Fruit fly (Drosophila melanogaster) whole organism, embryonic: Measurements from ENCODE around the gene mRpL10.
A peak's percentile ranks its signal among the peaks of the same experiment; 100 is the strongest.

Experiments used
- ATbp ChIP-seq: fragments of 200-800 bp; sonication (Bioruptor generic); optimal IDR thresholded peaks from 2 replicates; lab custom pipeline; 2017; ENCODE audit warnings: missing biosample characterization, mild to moderate bottlenecking, missing genetic modification characterization, missing genetic modification reagents
- Ada2b ChIP-seq: fragments of 200-800 bp; sonication (Bioruptor generic); IDR thresholded peaks from 2 replicates; pipeline ENCODE4 v1.3.6; 2022; ENCODE audit warnings: missing biosample characterization, missing genetic modification characterization
- Adf1 ChIP-seq: fragments of 200-800 bp; sonication (Bioruptor generic); IDR thresholded peaks from 2 replicates; pipeline ENCODE4 v1.3.6; 2022; ENCODE audit warnings: missing biosample characterization, missing genetic modification characterization
- CG10366 ChIP-seq: fragments of 200-800 bp; sonication (Bioruptor generic); IDR thresholded peaks from 2 replicates; pipeline ENCODE4 v1.3.6; 2022; ENCODE audit warnings: missing biosample characterization, missing genetic modification characterization
- CG11085 ChIP-seq: fragments of 200-800 bp; sonication (Bioruptor generic); IDR thresholded peaks from 2 replicates; pipeline ENCODE4 v1.3.6; 2022; ENCODE audit warnings: missing biosample characterization, missing genetic modification characterization
- CG11398 ChIP-seq: fragments of 200-800 bp; sonication (Bioruptor generic); optimal IDR thresholded peaks from 2 replicates; lab custom pipeline; 2016; ENCODE audit warnings: missing biosample characterization, missing genetic modification characterization
- CG12104 ChIP-seq: fragments of 200-800 bp; sonication (Bioruptor generic); optimal IDR thresholded peaks from 3 replicates; lab custom pipeline; 2016; ENCODE audit warnings: missing biosample characterization, missing genetic modification characterization
- CG12219 ChIP-seq: fragments of 200-800 bp; sonication (Bioruptor generic); optimal IDR thresholded peaks from 3 replicates; lab custom pipeline; 2018; ENCODE audit warnings: missing biosample characterization, mild to moderate bottlenecking, missing genetic modification characterization
- CG12391 ChIP-seq: fragments of 200-800 bp; sonication (Bioruptor generic); optimal IDR thresholded peaks from 3 replicates; lab custom pipeline; 2018; ENCODE audit warnings: missing biosample characterization, mild to moderate bottlenecking, missing genetic modification characterization, moderate library complexity
- CG12744 ChIP-seq: fragments of 200-800 bp; sonication (Bioruptor generic); optimal IDR thresholded peaks from 2 replicates; lab custom pipeline; 2016; ENCODE audit warnings: missing biosample characterization, missing genetic modification characterization
- CG12942 ChIP-seq: fragments of 200-800 bp; sonication (Bioruptor generic); optimal IDR thresholded peaks from 3 replicates; lab custom pipeline; 2016; ENCODE audit warnings: missing biosample characterization, missing genetic modification characterization
- CG15514 ChIP-seq: fragments of 200-800 bp; sonication (Bioruptor generic); optimal IDR thresholded peaks from 3 replicates; lab custom pipeline; 2017; ENCODE audit warnings: missing biosample characterization, missing genetic modification characterization, mild to moderate bottlenecking, moderate library complexity, missing genetic modification reagents
- CG17829 ChIP-seq: fragments of 200-800 bp; optimal IDR thresholded peaks from 2 replicates; lab custom pipeline; 2019; ENCODE audit warnings: missing biosample characterization, mild to moderate bottlenecking, missing genetic modification characterization, moderate library complexity
- CG2120 ChIP-seq: fragments of 200-800 bp; sonication (Bioruptor generic); optimal IDR thresholded peaks from 3 replicates; lab custom pipeline; 2016; ENCODE audit warnings: missing biosample characterization, missing genetic modification characterization
- CG3065 ChIP-seq: fragments of 200-800 bp; sonication (Bioruptor generic); optimal IDR thresholded peaks from 2 replicates; lab custom pipeline; 2016; ENCODE audit warnings: missing biosample characterization, missing genetic modification characterization
- CG33213 ChIP-seq: fragments of 200-800 bp; sonication (Bioruptor generic); optimal IDR thresholded peaks from 3 replicates; lab custom pipeline; 2016; ENCODE audit warnings: missing biosample characterization, missing genetic modification characterization
- CG3995 ChIP-seq: fragments of 200-800 bp; sonication (Bioruptor generic); optimal IDR thresholded peaks from 3 replicates; lab custom pipeline; 2016; ENCODE audit warnings: missing biosample characterization, missing genetic modification characterization
- CG4404 ChIP-seq: fragments of 200-800 bp; sonication (Bioruptor generic); IDR thresholded peaks from 2 replicates; pipeline ENCODE4 v1.3.6; 2022; ENCODE audit warnings: missing biosample characterization, missing genetic modification characterization
- CG6654 ChIP-seq: fragments of 200-800 bp; sonication (Bioruptor generic); optimal IDR thresholded peaks from 2 replicates; lab custom pipeline; 2017; ENCODE audit warnings: missing biosample characterization, mild to moderate bottlenecking, missing genetic modification characterization
- CG7271 ChIP-seq: fragments of 200-800 bp; sonication (Bioruptor generic); optimal IDR thresholded peaks from 2 replicates; lab custom pipeline; 2018; ENCODE audit warnings: missing biosample characterization, mild to moderate bottlenecking, missing genetic modification characterization, moderate library complexity
- CG9215 ChIP-seq: fragments of 200-800 bp; sonication (Bioruptor generic); IDR thresholded peaks from 2 replicates; pipeline ENCODE4 v1.3.6; 2022; ENCODE audit warnings: missing biosample characterization, missing genetic modification characterization
- CG9797 ChIP-seq: fragments of 200-800 bp; sonication (Bioruptor generic); optimal IDR thresholded peaks from 3 replicates; lab custom pipeline; 2018; ENCODE audit warnings: missing biosample characterization, mild to moderate bottlenecking, missing genetic modification characterization
- CoRest ChIP-seq: fragments of 200-800 bp; sonication (Bioruptor generic); optimal IDR thresholded peaks from 3 replicates; lab custom pipeline; 2018; ENCODE audit warnings: missing biosample characterization, mild to moderate bottlenecking, missing genetic modification characterization, moderate library complexity
- Doc2 ChIP-seq: fragments of 200-800 bp; sonication (Bioruptor generic); IDR thresholded peaks from 2 replicates; pipeline ENCODE4 v1.3.6; 2022; ENCODE audit warnings: missing biosample characterization, missing genetic modification characterization
- Dp ChIP-seq: fragments of 200-800 bp; sonication (Bioruptor generic); optimal IDR thresholded peaks from 2 replicates; lab custom pipeline; 2018; ENCODE audit warnings: missing biosample characterization, mild to moderate bottlenecking, missing genetic modification characterization, moderate library complexity
- Elba2 ChIP-seq: fragments of 200-800 bp; sonication (Bioruptor generic); optimal IDR thresholded peaks from 3 replicates; lab custom pipeline; 2016; ENCODE audit warnings: missing biosample characterization, missing genetic modification characterization
- H2.0 ChIP-seq: fragments of 200-800 bp; sonication (Bioruptor generic); IDR thresholded peaks from 2 replicates; pipeline ENCODE4 v1.3.6; 2022; ENCODE audit warnings: missing biosample characterization, missing genetic modification characterization
- Sry-β ChIP-seq: fragments of 200-800 bp; sonication (Bioruptor generic); optimal IDR thresholded peaks from 2 replicates; lab custom pipeline; 2018; ENCODE audit warnings: missing biosample characterization, mild to moderate bottlenecking, missing genetic modification characterization, moderate library complexity
- Ssrp ChIP-seq: fragments of 200-800 bp; sonication (Bioruptor generic); optimal IDR thresholded peaks from 2 replicates; lab custom pipeline; 2018; ENCODE audit warnings: missing biosample characterization, mild to moderate bottlenecking, missing genetic modification characterization, moderate library complexity
- TFAM ChIP-seq: fragments of 200-800 bp; sonication (Bioruptor generic); optimal IDR thresholded peaks from 2 replicates; lab custom pipeline; 2017; ENCODE audit warnings: missing biosample characterization, missing genetic modification characterization, inconsistent platforms
- ab ChIP-seq: fragments of 200-800 bp; sonication (Bioruptor generic); optimal IDR thresholded peaks from 2 replicates; lab custom pipeline; 2016; ENCODE audit warnings: missing biosample characterization, missing genetic modification characterization
- ash1 ChIP-seq: fragments of 200-800 bp; sonication (Bioruptor generic); optimal IDR thresholded peaks from 2 replicates; lab custom pipeline; 2018; ENCODE audit warnings: missing biosample characterization, mild to moderate bottlenecking, missing genetic modification characterization
- bab2 ChIP-seq: fragments of 200-800 bp; sonication (Bioruptor generic); optimal IDR thresholded peaks from 2 replicates; lab custom pipeline; 2016; ENCODE audit warnings: missing biosample characterization, missing genetic modification characterization
- br ChIP-seq: fragments of >200 bp; optimal IDR thresholded peaks from 2 replicates; lab custom pipeline; 2017
- chm ChIP-seq: fragments of 200-800 bp; sonication (Bioruptor generic); IDR thresholded peaks from 2 replicates; pipeline ENCODE4 v1.3.6; 2022; ENCODE audit warnings: missing biosample characterization, missing genetic modification characterization
- crp ChIP-seq, 2 experiments: fragments of 200-800 bp; sonication (Bioruptor generic); optimal IDR thresholded peaks; 2 replicates in 1 of 2; 3 replicates in 1 of 2; lab custom pipeline; 2017; ENCODE audit warnings: missing biosample characterization in 2 of 2, missing genetic modification characterization in 2 of 2, mild to moderate bottlenecking in 1 of 2, moderate library complexity in 1 of 2
- cwo ChIP-seq: fragments of 200-800 bp; sonication (Bioruptor generic); optimal IDR thresholded peaks from 3 replicates; lab custom pipeline; 2017; ENCODE audit warnings: missing biosample characterization, missing genetic modification characterization, mild to moderate bottlenecking, moderate library complexity, missing genetic modification reagents
- gsb-n ChIP-seq: fragments of 200-800 bp; sonication (Bioruptor generic); optimal IDR thresholded peaks from 3 replicates; lab custom pipeline; 2018; ENCODE audit warnings: missing biosample characterization, mild to moderate bottlenecking, missing genetic modification characterization
- hb ChIP-seq: fragments of 200-800 bp; sonication (Bioruptor generic); IDR thresholded peaks from 3 replicates; pipeline ENCODE4 v1.3.6; 2022; ENCODE audit warnings: missing biosample characterization, missing genetic modification characterization; ENCODE audit not compliant: partially characterized antibody
- lbe ChIP-seq: fragments of 200-800 bp; sonication (Bioruptor generic); optimal IDR thresholded peaks from 2 replicates; lab custom pipeline; 2016; ENCODE audit warnings: missing biosample characterization, mild to moderate bottlenecking, missing genetic modification characterization
- peb ChIP-seq: fragments of 200-800 bp; sonication (Bioruptor generic); IDR thresholded peaks from 2 replicates; pipeline ENCODE4 v1.3.6; 2022; ENCODE audit warnings: missing biosample characterization, missing genetic modification characterization
- repo ChIP-seq: fragments of 200-800 bp; sonication (Bioruptor generic); optimal IDR thresholded peaks from 2 replicates; lab custom pipeline; 2016; ENCODE audit warnings: missing biosample characterization, missing genetic modification characterization
- rib ChIP-seq: fragments of 200-800 bp; sonication (Bioruptor generic); IDR thresholded peaks from 2 replicates; pipeline ENCODE4 v1.3.6; 2022; ENCODE audit warnings: missing biosample characterization, missing genetic modification characterization
- run ChIP-seq: fragments of 200-800 bp; sonication (Bioruptor generic); optimal IDR thresholded peaks from 3 replicates; lab custom pipeline; 2018; ENCODE audit warnings: missing biosample characterization, mild to moderate bottlenecking, missing genetic modification characterization
- sens-2 ChIP-seq: fragments of 200-800 bp; sonication (Bioruptor generic); IDR thresholded peaks from 2 replicates; pipeline ENCODE4 v1.3.6; 2022; ENCODE audit warnings: missing biosample characterization, missing genetic modification characterization
- ssp ChIP-seq: fragments of 200-800 bp; sonication (Bioruptor generic); IDR thresholded peaks from 2 replicates; pipeline ENCODE4 v1.3.6; 2022; ENCODE audit warnings: missing biosample characterization, missing genetic modification characterization
- tap ChIP-seq: fragments of 200-800 bp; optimal IDR thresholded peaks from 3 replicates; lab custom pipeline; 2019; ENCODE audit warnings: missing biosample characterization, mild to moderate bottlenecking, missing genetic modification characterization, moderate library complexity
- toy ChIP-seq: fragments of 200-800 bp; sonication (Bioruptor generic); IDR thresholded peaks from 2 replicates; pipeline ENCODE4 v1.3.6; 2022; ENCODE audit warnings: missing biosample characterization, missing genetic modification characterization
- vvl ChIP-seq: fragments of 200-800 bp; sonication (Bioruptor generic); IDR thresholded peaks from 2 replicates; pipeline ENCODE4 v1.3.6; 2022; ENCODE audit warnings: missing biosample characterization, missing genetic modification characterization
- wdn ChIP-seq: fragments of 200-800 bp; sonication (Bioruptor generic); IDR thresholded peaks from 2 replicates; pipeline ENCODE4 v1.3.6; 2022; ENCODE audit warnings: missing biosample characterization, missing genetic modification characterization
- wek ChIP-seq: fragments of 200-800 bp; sonication (Bioruptor generic); optimal IDR thresholded peaks from 3 replicates; lab custom pipeline; 2018; ENCODE audit warnings: missing biosample characterization, mild to moderate bottlenecking, missing genetic modification characterization, moderate library complexity

The mRpL10 gene

DNA sequence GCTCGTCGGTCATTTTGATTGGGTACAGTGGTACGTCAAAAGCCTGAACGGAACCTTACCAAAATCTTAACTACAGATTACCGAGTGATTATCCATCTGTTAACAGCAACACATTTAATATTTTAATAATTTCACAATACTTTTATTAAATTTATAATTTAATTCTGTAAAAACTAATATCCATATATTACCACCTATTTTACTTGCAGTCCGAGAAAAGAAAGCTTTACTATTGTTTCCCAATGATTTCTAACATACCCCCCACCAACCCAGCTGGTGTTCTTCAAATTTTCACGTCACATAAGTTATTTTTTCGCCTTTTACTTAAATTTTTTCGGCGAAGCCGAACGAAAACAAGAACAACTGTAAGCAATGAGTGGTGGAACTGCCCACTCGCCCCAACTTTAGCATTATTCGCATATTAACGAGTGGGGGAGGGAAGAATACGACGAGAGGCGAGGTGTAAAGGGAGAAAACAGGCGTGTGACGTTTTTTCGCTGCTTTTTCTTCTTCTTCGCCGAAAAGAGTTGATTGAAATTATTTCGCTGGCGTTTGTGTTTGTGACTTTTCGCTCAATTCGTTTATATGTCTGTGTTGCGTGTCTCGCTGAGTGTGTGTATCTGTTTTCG is 44.4 kb downstream of the mRpL10 start (continued):
- TF ChIP-seq CG11085 (GFP tag; lab: Robert Waterston, UW): no peak
- peak; percentile 54 for TF ChIP-seq CG17829
- TF ChIP-seq CG6654 (GFP tag; lab: Kevin White, UChicago): peak; percentile 39
- TF ChIP-seq toy (GFP tag; lab: Robert Waterston, UW): no peak
- no peak for TF ChIP-seq ssp
- TF ChIP-seq cwo: peak; percentile 85
- TF ChIP-seq Doc2 (GFP tag; lab: Robert Waterston, UW): no peak
- TF ChIP-seq peb (GFP tag; lab: Robert Waterston, UW): no peak
- no peak for TF ChIP-seq repo (GFP tag; lab: Kevin White, UChicago)
- TF ChIP-seq CG9797 (GFP tag; lab: Kevin White, UChicago): no peak
- TF ChIP-seq CG11398 (GFP tag; lab: Kevin White, UChicago): no peak
- peak; percentile 60 for TF ChIP-seq CG12391
- TF ChIP-seq vvl (GFP tag; lab: Robert Waterston, UW): peak; percentile 42; the same call in 1 of the 2 replicates
- peak; percentile 80 for TF ChIP-seq Adf1 (GFP tag; lab: Robert Waterston, UW)
- TF ChIP-seq CG9215: peak; percentile 61; the same call in 1 of the 2 replicates
- TF ChIP-seq run (tag; lab: Kevin White, UChicago): no peak
- TF ChIP-seq bab2: no peak
- TF ChIP-seq Dp (GFP tag; lab: Kevin White, UChicago): no peak
- peak; percentile 43; the same call in 1 of the 2 replicates for TF ChIP-seq wdn
- no peak for TF ChIP-seq wek (GFP tag; lab: Kevin White, UChicago)
- no peak for TF ChIP-seq chm (GFP tag; lab: Robert Waterston, UW)
- peak; percentile 49 for TF ChIP-seq tap (tag; lab: Kevin White, UChicago)
- TF ChIP-seq crp (GFP tag; optimal IDR thresholded peaks at IDR 0.05; lab: Kevin White, UChicago): no peak
- TF ChIP-seq ab (GFP tag; lab: Kevin White, UChicago): no peak
- peak; percentile 66 for TF ChIP-seq CG2120 (GFP tag; lab: Kevin White, UChicago)
- no peak for TF ChIP-seq sens-2 (GFP tag; lab: Robert Waterston, UW)
- TF ChIP-seq CG12104 (GFP tag; lab: Kevin White, UChicago): peak; percentile 0
- peak; percentile 9 for TF ChIP-seq CG12219 (GFP tag; lab: Kevin White, UChicago)
- TF ChIP-seq CG3995 (GFP tag; lab: Kevin White, UChicago): no peak
- TF ChIP-seq CG33213 (GFP tag; lab: Kevin White, UChicago): no peak
- no peak for TF ChIP-seq Elba2
- no peak for TF ChIP-seq CG12744 (GFP tag; lab: Kevin White, UChicago)
- no peak for TF ChIP-seq br
- peak; percentile 26; the same call in 1 of the 2 replicates for TF ChIP-seq CG10366 (GFP tag; lab: Robert Waterston, UW)
- no peak for TF ChIP-seq CG15514 (GFP tag; lab: Kevin White, UChicago)
- no peak for TF ChIP-seq gsb-n (tag; lab: Kevin White, UChicago)
- TF ChIP-seq TFAM (GFP tag; lab: Kevin White, UChicago): no peak
- peak; percentile 60 for TF ChIP-seq CoRest (tag; lab: Kevin White, UChicago)
- TF ChIP-seq Sry-β (GFP tag; lab: Kevin White, UChicago): no peak
- peak; percentile 24 for TF ChIP-seq Ssrp
- TF ChIP-seq rib: peak; percentile 82
- no peak for TF ChIP-seq hb (GFP tag; lab: Robert Waterston, UW)
- TF ChIP-seq CG7271 (tag; lab: Kevin White, UChicago): no peak
- no peak for TF ChIP-seq H2.0 (GFP tag; lab: Robert Waterston, UW)
- TF ChIP-seq ATbp: peak; percentile 47
- no peak for TF ChIP-seq CG3065 (GFP tag; lab: Kevin White, UChicago)
- peak; percentile 33; the same call in 1 of the 2 replicates for TF ChIP-seq Ada2b (GFP tag; lab: Robert Waterston, UW)
- TF ChIP-seq CG4404 (GFP tag; lab: Robert Waterston, UW): no peak
- TF ChIP-seq CG12942 (GFP tag; lab: Kevin White, UChicago): peak; percentile 20
- TF ChIP-seq lbe (GFP tag; lab: Kevin White, UChicago): no peak
- no peak for TF ChIP-seq ash1 (GFP tag; lab: Kevin White, UChicago)
